Worm (Caenorhabditis elegans): ENCODE data around the gene K04E7.1.
A peak's percentile ranks its signal among the peaks of the same experiment; 100 is the strongest.

The K04E7.1 gene

ce11 chrX:6509813-6510212 is 48.0 kb downstream of the K04E7.1 start (continued):
- no peak for TF ChIP-seq lir-3 (tag; optimal IDR thresholded peaks at IDR 0.05)
- no peak for TF ChIP-seq spr-3 (GFP tag; optimal IDR thresholded peaks at IDR 0.05)
- TF ChIP-seq hmg-1.1 (GFP tag; IDR thresholded peaks at IDR 0.05) = no peak
- peak; percentile 43 for TF ChIP-seq hlh-11 (tag; optimal IDR thresholded peaks at IDR 0.05)

- TF ChIP-seq daf-12 (tag; optimal IDR thresholded peaks at IDR 0.05) (no peak), ceh-82 (tag; optimal IDR thresholded peaks at IDR 0.05) (no peak), daf-16 (GFP tag; optimal IDR thresholded peaks at IDR 0.05) (no peak), daf-16 (tag; optimal IDR thresholded peaks at IDR 0.05) (peak; percentile 68), lir-3 (tag; optimal IDR thresholded peaks at IDR 0.05) (no peak), dmd-6 (GFP tag; IDR thresholded peaks at IDR 0.05) (peak; percentile 39; the same call in 1 of the 2 replicates), egl-43 (GFP tag; IDR thresholded peaks at IDR 0.05) (no peak)
These were observed 48.8 kb downstream of the K04E7.1 start, which contains the start of gene ttr-36 for ce11 chrX:6510627-6511026. Gene ttr-36 (plus strand): TSS chrX:6510927.

ce11 chrX:6511985-6512384 is 50.2 kb downstream of the K04E7.1 start, which contains the start of gene ttr-35:
Gene ttr-35 (plus strand): TSS chrX:6512285.
- no peak for TF ChIP-seq zfp-3 (GFP tag; conservative IDR thresholded peaks at IDR 0.05)
